Fruit fly (Drosophila melanogaster) whole organism: Measurements from ENCODE around the gene CG17549.

ENCODE experiments used
- Dll ChIP-seq: fragments of >200 bp; optimal IDR thresholded peaks from 2 replicates; lab custom pipeline; 2017
- pan ChIP-seq: fragments of >200 bp; optimal IDR thresholded peaks from 2 replicates; lab custom pipeline; 2017
- psq ChIP-seq: fragments of >200 bp; optimal IDR thresholded peaks from 2 replicates; lab custom pipeline; 2017

DNA sequence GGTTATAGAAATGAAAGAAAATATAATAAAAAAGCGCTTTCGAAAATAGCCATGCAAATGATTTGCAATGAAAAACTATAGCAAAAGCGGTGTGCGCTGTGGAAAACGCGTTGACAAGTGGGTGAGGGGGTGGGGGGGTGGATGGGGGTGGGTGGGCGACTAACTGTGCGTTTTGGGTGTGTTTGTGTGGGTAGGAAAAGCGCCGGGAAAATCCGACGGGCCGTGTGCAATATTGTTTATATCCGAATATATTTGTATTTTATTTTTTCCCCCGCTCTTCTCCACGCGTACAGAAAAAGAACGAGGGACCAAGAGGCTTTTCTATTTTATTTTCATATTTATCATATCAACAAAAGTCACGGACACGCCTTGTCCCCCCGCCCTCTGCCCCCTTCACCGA lies 16.5 kb upstream of the CG17549 start:
- TF ChIP-seq pan (no peak), Dll (lab: Kevin White, UChicago) (no peak), psq (lab: Kevin White, UChicago) (no peak)
